Worm (Caenorhabditis elegans) whole organism, mixed stage, embryonic: Measurements from ENCODE around the gene C02F5.13.

ENCODE experiments used
- nhr-76 ChIP-seq: sonication (generic microtip); optimal IDR thresholded peaks from 2 replicates; lab custom pipeline; 2017; ENCODE audit warnings: missing biosample characterization, missing genetic modification characterization
- unc-62 ChIP-seq: fragments of 150-350 bp; optimal IDR thresholded peaks from 2 replicates; lab custom pipeline; 2014; ENCODE audit warnings: missing biosample characterization, missing genetic modification reagents, missing genetic modification characterization

DNA sequence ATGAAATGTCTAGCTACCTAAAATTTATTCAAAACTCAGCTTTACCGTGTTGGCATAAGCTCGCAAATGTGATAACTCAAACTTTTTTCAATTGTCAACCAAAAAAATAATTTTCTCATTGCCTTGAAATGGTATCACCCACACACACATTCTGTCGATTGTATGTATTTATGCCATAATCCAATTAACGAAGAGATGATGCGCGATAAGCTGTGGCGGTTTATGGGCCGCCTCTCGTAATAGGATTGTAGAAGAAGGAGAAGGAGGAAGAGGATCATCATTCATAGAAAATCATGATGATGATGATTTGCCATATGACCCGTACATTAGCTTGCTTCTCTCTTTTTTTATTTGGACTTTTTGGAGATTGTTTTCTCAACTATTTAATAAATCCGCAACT lies 42.0 kb downstream of the C02F5.13 start:
- TF ChIP-seq nhr-76 (tag; lab: Kevin White, UChicago) (no peak), unc-62 (GFP tag; lab: Kevin White, UChicago) (no peak)
